Fruit fly (Drosophila melanogaster) whole organism, embryonic: Measurements from ENCODE around the gene Polr1C.

Experiments used
- Ada2b ChIP-seq: fragments of 200-800 bp; sonication (Bioruptor generic); IDR thresholded peaks from 2 replicates; pipeline ENCODE4 v1.3.6; 2022; ENCODE audit warnings: missing biosample characterization, missing genetic modification characterization
- CG10462 ChIP-seq: fragments of 200-800 bp; sonication (Bioruptor generic); optimal IDR thresholded peaks from 2 replicates; lab custom pipeline; 2016; ENCODE audit warnings: missing biosample characterization, missing genetic modification characterization
- CG10565 ChIP-seq: fragments of 200-800 bp; sonication (Bioruptor generic); optimal IDR thresholded peaks from 3 replicates; lab custom pipeline; 2016; ENCODE audit warnings: missing biosample characterization, mild to moderate bottlenecking, missing genetic modification characterization
- CG11456 ChIP-seq: fragments of 200-800 bp; sonication (Bioruptor generic); IDR thresholded peaks from 3 replicates; pipeline ENCODE4 v1.3.6; 2022; ENCODE audit warnings: missing biosample characterization, missing genetic modification characterization
- CG12659 ChIP-seq: fragments of 200-800 bp; sonication (Bioruptor generic); optimal IDR thresholded peaks from 3 replicates; lab custom pipeline; 2017; ENCODE audit warnings: mild to moderate bottlenecking, missing biosample characterization, missing genetic modification reagents, missing genetic modification characterization
- CG14710 ChIP-seq: fragments of 200-800 bp; sonication (Bioruptor generic); optimal IDR thresholded peaks from 3 replicates; lab custom pipeline; 2019; ENCODE audit warnings: missing biosample characterization, mild to moderate bottlenecking, missing genetic modification characterization, moderate library complexity
- CG14965 ChIP-seq: fragments of 200-800 bp; sonication (Bioruptor generic); optimal IDR thresholded peaks from 2 replicates; lab custom pipeline; 2016; ENCODE audit warnings: missing biosample characterization, missing genetic modification characterization, borderline replicate concordance
- CG15011 ChIP-seq: fragments of 200-800 bp; sonication (Bioruptor generic); optimal IDR thresholded peaks from 3 replicates; lab custom pipeline; 2018; ENCODE audit warnings: missing biosample characterization, mild to moderate bottlenecking, missing genetic modification characterization
- CG15601 ChIP-seq: fragments of 200-800 bp; sonication (Bioruptor generic); optimal IDR thresholded peaks from 3 replicates; lab custom pipeline; 2019; ENCODE audit warnings: missing biosample characterization, mild to moderate bottlenecking, missing genetic modification characterization, moderate library complexity
- CG16863 ChIP-seq: fragments of 200-800 bp; sonication (Bioruptor generic); optimal IDR thresholded peaks from 3 replicates; lab custom pipeline; 2016; ENCODE audit warnings: missing biosample characterization, missing genetic modification characterization
- CG17829 ChIP-seq: fragments of 200-800 bp; optimal IDR thresholded peaks from 2 replicates; lab custom pipeline; 2019; ENCODE audit warnings: missing biosample characterization, mild to moderate bottlenecking, missing genetic modification characterization, moderate library complexity
- CG18476 ChIP-seq: fragments of 200-800 bp; sonication (Bioruptor generic); optimal IDR thresholded peaks from 2 replicates; lab custom pipeline; 2016; ENCODE audit warnings: missing biosample characterization, mild to moderate bottlenecking, missing genetic modification characterization
- CG31365 ChIP-seq: fragments of 200-800 bp; sonication (Bioruptor generic); optimal IDR thresholded peaks from 2 replicates; lab custom pipeline; 2018; ENCODE audit warnings: missing biosample characterization, mild to moderate bottlenecking, missing genetic modification characterization
- CG32772 ChIP-seq: fragments of 200-800 bp; sonication (Bioruptor generic); IDR thresholded peaks from 2 replicates; pipeline ENCODE4 v1.3.6; 2022; ENCODE audit warnings: missing biosample characterization, missing genetic modification characterization
- CG3281 ChIP-seq: fragments of 200-800 bp; sonication (Bioruptor generic); optimal IDR thresholded peaks from 3 replicates; lab custom pipeline; 2017; ENCODE audit warnings: missing biosample characterization, mild to moderate bottlenecking, missing genetic modification characterization
- CG4617 ChIP-seq: fragments of 200-800 bp; sonication (Bioruptor generic); optimal IDR thresholded peaks from 3 replicates; lab custom pipeline; 2016; ENCODE audit warnings: missing biosample characterization, missing genetic modification characterization, borderline replicate concordance
- CG4730 ChIP-seq: fragments of 200-800 bp; sonication (Bioruptor generic); IDR thresholded peaks from 2 replicates; pipeline ENCODE4 v1.3.6; 2022; ENCODE audit warnings: missing biosample characterization, missing genetic modification characterization
- CG5953 ChIP-seq: fragments of 200-800 bp; sonication (Bioruptor generic); IDR thresholded peaks from 2 replicates; pipeline ENCODE4 v1.3.6; 2022; ENCODE audit warnings: missing biosample characterization, missing genetic modification characterization
- CG9797 ChIP-seq: fragments of 200-800 bp; sonication (Bioruptor generic); optimal IDR thresholded peaks from 3 replicates; lab custom pipeline; 2018; ENCODE audit warnings: missing biosample characterization, mild to moderate bottlenecking, missing genetic modification characterization
- CG9817 ChIP-seq: fragments of 200-800 bp; sonication (Bioruptor generic); optimal IDR thresholded peaks from 2 replicates; lab custom pipeline; 2018; ENCODE audit warnings: missing biosample characterization, mild to moderate bottlenecking, missing genetic modification characterization, moderate library complexity
- Camta ChIP-seq: fragments of 200-800 bp; sonication (Bioruptor generic); optimal IDR thresholded peaks from 2 replicates; lab custom pipeline; 2016; ENCODE audit warnings: missing biosample characterization, missing genetic modification characterization
- Dip2 ChIP-seq: fragments of 200-800 bp; sonication (Bioruptor generic); IDR thresholded peaks from 2 replicates; pipeline ENCODE4 v1.3.6; 2022; ENCODE audit warnings: missing biosample characterization, missing genetic modification characterization
- Fer3 ChIP-seq: fragments of 200-800 bp; sonication (Bioruptor generic); optimal IDR thresholded peaks from 2 replicates; lab custom pipeline; 2018; ENCODE audit warnings: missing biosample characterization, mild to moderate bottlenecking, missing genetic modification characterization, moderate library complexity
- HLHmδ ChIP-seq: fragments of 200-800 bp; sonication (Bioruptor generic); optimal IDR thresholded peaks from 2 replicates; lab custom pipeline; 2018; ENCODE audit warnings: missing biosample characterization, mild to moderate bottlenecking, missing genetic modification characterization, moderate library complexity
- Hmx ChIP-seq: fragments of 200-800 bp; sonication (Bioruptor generic); optimal IDR thresholded peaks from 2 replicates; lab custom pipeline; 2016; ENCODE audit warnings: missing biosample characterization, missing genetic modification characterization
- Lpt ChIP-seq: fragments of >200 bp; optimal IDR thresholded peaks from 2 replicates; lab custom pipeline; 2018; ENCODE audit warnings: missing biosample characterization, missing genetic modification characterization
- Tbp ChIP-seq: fragments of >200 bp; optimal IDR thresholded peaks from 2 replicates; lab custom pipeline; 2018; ENCODE audit warnings: missing biosample characterization, missing genetic modification characterization
- Usf ChIP-seq: fragments of 200-800 bp; sonication (Bioruptor generic); optimal IDR thresholded peaks from 2 replicates; lab custom pipeline; 2017; ENCODE audit warnings: missing genotype, missing biosample characterization, missing genetic modification characterization
- ac ChIP-seq: fragments of 200-800 bp; sonication (Bioruptor generic); optimal IDR thresholded peaks from 3 replicates; lab custom pipeline; 2017; ENCODE audit warnings: missing biosample characterization, mild to moderate bottlenecking, missing genetic modification characterization
- ase ChIP-seq: fragments of 200-800 bp; sonication (Bioruptor generic); IDR thresholded peaks from 3 replicates; pipeline ENCODE4 v1.3.6; 2022; ENCODE audit warnings: missing biosample characterization, missing genetic modification characterization
- br ChIP-seq: fragments of >200 bp; optimal IDR thresholded peaks from 2 replicates; lab custom pipeline; 2017
- cg ChIP-seq: fragments of 200-800 bp; sonication (Bioruptor generic); optimal IDR thresholded peaks from 3 replicates; lab custom pipeline; 2019; ENCODE audit warnings: missing biosample characterization, mild to moderate bottlenecking, missing genetic modification characterization, moderate library complexity
- chif ChIP-seq, 2 experiments: fragments of 200-800 bp; sonication (Bioruptor generic); optimal IDR thresholded peaks; 3 replicates each; lab custom pipeline; 2016; ENCODE audit warnings: missing biosample characterization in 2 of 2, missing genetic modification characterization in 2 of 2
- dmrt99B ChIP-seq: fragments of 200-800 bp; sonication (Bioruptor generic); optimal IDR thresholded peaks from 2 replicates; lab custom pipeline; 2018; ENCODE audit warnings: missing biosample characterization, mild to moderate bottlenecking, missing genetic modification characterization, moderate library complexity
- eve ChIP-seq, 2 experiments: fragments of >200 bp; optimal IDR thresholded peaks; 2 replicates each; lab custom pipeline; 2017; ENCODE audit warnings: missing biosample characterization in 2 of 2, missing genetic modification characterization in 2 of 2
- exex ChIP-seq: fragments of 200-800 bp; sonication (Bioruptor generic); optimal IDR thresholded peaks from 4 replicates; lab custom pipeline; 2018; ENCODE audit warnings: missing biosample characterization, mild to moderate bottlenecking, missing genetic modification characterization, moderate library complexity
- gem ChIP-seq: fragments of 200-800 bp; sonication (Bioruptor generic); optimal IDR thresholded peaks from 2 replicates; lab custom pipeline; 2019; ENCODE audit warnings: missing biosample characterization, mild to moderate bottlenecking, missing genetic modification characterization, moderate library complexity
- her ChIP-seq: fragments of 200-800 bp; sonication (Bioruptor generic); optimal IDR thresholded peaks from 2 replicates; lab custom pipeline; 2016; ENCODE audit warnings: missing biosample characterization, missing genetic modification characterization
- lola ChIP-seq, 3 experiments: fragments of >200 bp in 2 of 3; fragments of 200-800 bp in 1 of 3; sonication (Bioruptor generic) in 1 of 3; optimal IDR thresholded peaks; 2 replicates each; lab custom pipeline; 2017 to 2019; ENCODE audit warnings: missing biosample characterization in 3 of 3, missing genetic modification characterization in 3 of 3, mild to moderate bottlenecking in 1 of 3, moderate library complexity in 1 of 3
- nerfin-2 ChIP-seq: fragments of 200-800 bp; sonication (Bioruptor generic); IDR thresholded peaks from 2 replicates; pipeline ENCODE4 v1.3.6; 2022; ENCODE audit warnings: missing biosample characterization, missing genetic modification characterization; ENCODE audit not compliant: partially characterized antibody
- onecut ChIP-seq: fragments of 200-800 bp; sonication (Bioruptor generic); IDR thresholded peaks from 2 replicates; pipeline ENCODE4 v1.3.6; 2022; ENCODE audit warnings: missing biosample characterization, missing genetic modification characterization
- pb ChIP-seq: fragments of 200-800 bp; sonication (Bioruptor generic); optimal IDR thresholded peaks from 3 replicates; lab custom pipeline; 2016; ENCODE audit warnings: missing biosample characterization, missing genetic modification characterization
- run ChIP-seq: fragments of 200-800 bp; sonication (Bioruptor generic); optimal IDR thresholded peaks from 3 replicates; lab custom pipeline; 2018; ENCODE audit warnings: missing biosample characterization, mild to moderate bottlenecking, missing genetic modification characterization
- sob ChIP-seq: fragments of 200-800 bp; sonication (Bioruptor generic); IDR thresholded peaks from 2 replicates; pipeline ENCODE4 v1.3.6; 2022; ENCODE audit warnings: missing biosample characterization, missing genetic modification characterization
- sr ChIP-seq: fragments of 200-800 bp; sonication (Bioruptor generic); IDR thresholded peaks from 3 replicates; pipeline ENCODE4 v1.3.6; 2022; ENCODE audit warnings: missing biosample characterization, missing genetic modification characterization
- tup ChIP-seq: fragments of 200-800 bp; sonication (Bioruptor generic); optimal IDR thresholded peaks from 2 replicates; lab custom pipeline; 2016; ENCODE audit warnings: missing biosample characterization, mild to moderate bottlenecking, missing genetic modification characterization, moderate library complexity
- zen ChIP-seq: fragments of 200-800 bp; sonication (Bioruptor generic); optimal IDR thresholded peaks from 3 replicates; lab custom pipeline; 2018; ENCODE audit warnings: missing biosample characterization, mild to moderate bottlenecking, missing genetic modification characterization, moderate library complexity
- zen2 ChIP-seq: fragments of 200-800 bp; sonication (Bioruptor generic); IDR thresholded peaks from 3 replicates; pipeline ENCODE4 v1.3.6; 2022; ENCODE audit warnings: missing biosample characterization, missing genetic modification characterization; ENCODE audit not compliant: partially characterized antibody

Gene Polr1C

dm6 chr2L:4997401-4998259 is 28.8 kb downstream of the Polr1C start (continued):
- TF ChIP-seq CG18476 (GFP tag; lab: Kevin White, UChicago): peak; percentile 100
- peak; percentile 12 for TF ChIP-seq HLHmδ
- peak; percentile 88 for TF ChIP-seq exex (tag; lab: Kevin White, UChicago)
- peak; percentile 98 for TF ChIP-seq CG10462 (GFP tag; lab: Kevin White, UChicago)
- peak; percentile 98 for TF ChIP-seq Usf (GFP tag; lab: Kevin White, UChicago)
- TF ChIP-seq CG4730: peak; percentile 99
- peak; percentile 99 for TF ChIP-seq dmrt99B (tag; lab: Kevin White, UChicago)
- TF ChIP-seq onecut (GFP tag; lab: Robert Waterston, UW): peak; percentile 97
- peak; percentile 67 for TF ChIP-seq CG9797 (GFP tag; lab: Kevin White, UChicago)
- peak; percentile 97 for TF ChIP-seq ac
- TF ChIP-seq eve (GFP tag; optimal IDR thresholded peaks at IDR 0.05; lab: Kevin White, UChicago): peak; percentile 40 to 97
- peak; percentile 99 for TF ChIP-seq pb
- no peak for TF ChIP-seq Lpt (GFP tag; lab: Kevin White, UChicago)
- peak; percentile 99 for TF ChIP-seq CG12659 (GFP tag; lab: Kevin White, UChicago)
- peak; percentile 100 for TF ChIP-seq ase (GFP tag; lab: Robert Waterston, UW)
- peak; percentile 99 for TF ChIP-seq CG32772 (GFP tag; lab: Robert Waterston, UW)
- TF ChIP-seq CG16863 (GFP tag; lab: Kevin White, UChicago): peak; percentile 99
- TF ChIP-seq sr: peak; percentile 98
- TF ChIP-seq CG9817 (tag; lab: Kevin White, UChicago): peak; percentile 98
- peak; percentile 99 for TF ChIP-seq CG4617 (GFP tag; lab: Kevin White, UChicago)
- TF ChIP-seq tup: peak; percentile 98
- peak; percentile 99 for TF ChIP-seq Fer3
- peak; percentile 99 for TF ChIP-seq chif (GFP tag; optimal IDR thresholded peaks at IDR 0.05; lab: Kevin White, UChicago)
- TF ChIP-seq run (tag; lab: Kevin White, UChicago): peak; percentile 96
- peak; percentile 79 for TF ChIP-seq Dip2 (GFP tag; lab: Robert Waterston, UW)
- peak in 1 of 3 experiments; percentile 98 for TF ChIP-seq lola (GFP tag; optimal IDR thresholded peaks at IDR 0.05; lab: Kevin White, UChicago)
- peak; percentile 92 for TF ChIP-seq CG14965
- TF ChIP-seq nerfin-2 (GFP tag; lab: Robert Waterston, UW): peak; percentile 74
- peak; percentile 98 for TF ChIP-seq CG14710 (tag; lab: Kevin White, UChicago)
- TF ChIP-seq CG3281: peak; percentile 99
- TF ChIP-seq br: no peak
- peak; percentile 97 for TF ChIP-seq CG10565 (GFP tag; lab: Kevin White, UChicago)
- TF ChIP-seq zen (tag; lab: Kevin White, UChicago): peak; percentile 98
- TF ChIP-seq CG17829 (tag; lab: Kevin White, UChicago): peak; percentile 99
- TF ChIP-seq CG11456 (GFP tag; lab: Robert Waterston, UW): peak; percentile 99
- peak; percentile 97 for TF ChIP-seq her (GFP tag; lab: Kevin White, UChicago)
- TF ChIP-seq Ada2b (GFP tag; lab: Robert Waterston, UW): peak; percentile 99
- TF ChIP-seq Tbp (GFP tag; lab: Kevin White, UChicago): no peak
- TF ChIP-seq CG5953 (GFP tag; lab: Robert Waterston, UW): peak; percentile 99
- TF ChIP-seq gem: peak; percentile 100
- peak; percentile 99 for TF ChIP-seq Camta (GFP tag; lab: Kevin White, UChicago)
- peak; percentile 96 for TF ChIP-seq Hmx
- TF ChIP-seq sob (GFP tag; lab: Robert Waterston, UW): peak; percentile 99
- peak; percentile 43; the same call in 1 of the 3 replicates for TF ChIP-seq zen2 (GFP tag; lab: Robert Waterston, UW)
- TF ChIP-seq CG15601: peak; percentile 98
- TF ChIP-seq cg (GFP tag; lab: Kevin White, UChicago): peak; percentile 15
- TF ChIP-seq CG31365 (tag; lab: Kevin White, UChicago): peak; percentile 98
- peak; percentile 98 for TF ChIP-seq CG15011 (GFP tag; lab: Kevin White, UChicago)
